Worm (Caenorhabditis elegans) whole organism, L2 larva: ENCODE data around the gene twk-34.
A peak's percentile ranks its signal among the peaks of the same experiment; 100 is the strongest.

ENCODE experiments used
- C34F6.9 ChIP-seq: fragments of 150-350 bp; optimal IDR thresholded peaks from 2 replicates; lab custom pipeline; 2014; ENCODE audit warnings: missing biosample characterization, missing genetic modification characterization
- F13H6.1 ChIP-seq: sonication (generic microtip); optimal IDR thresholded peaks from 2 replicates; lab custom pipeline; 2016; ENCODE audit warnings: missing genetic modification characterization, missing compliant biosample characterization
- R02D3.7 ChIP-seq: fragments of 150-350 bp; optimal IDR thresholded peaks from 2 replicates; lab custom pipeline; 2014; ENCODE audit warnings: missing biosample characterization, missing genetic modification characterization
- Y55F3AM.14 ChIP-seq: fragments of 200-800 bp; sonication (Bioruptor generic); optimal IDR thresholded peaks from 2 replicates; lab custom pipeline; 2018; ENCODE audit warnings: mild to moderate bottlenecking, missing genetic modification characterization, missing compliant biosample characterization
- alr-1 ChIP-seq: fragments of 150-350 bp; optimal IDR thresholded peaks from 2 replicates; lab custom pipeline; 2014; ENCODE audit warnings: missing biosample characterization, missing genetic modification characterization
- aly-2 ChIP-seq: fragments of 150-350 bp; optimal IDR thresholded peaks from 2 replicates; lab custom pipeline; 2014; ENCODE audit warnings: missing biosample characterization, missing genetic modification characterization
- ama-1 ChIP-seq: fragments of 150-350 bp; optimal IDR thresholded peaks from 2 replicates; lab custom pipeline; 2018; ENCODE audit warnings: inconsistent platforms
- blmp-1 ChIP-seq: sonication (generic microtip); optimal IDR thresholded peaks from 2 replicates; lab custom pipeline; 2017; ENCODE audit warnings: missing genetic modification characterization, mild to moderate bottlenecking, missing compliant biosample characterization, antibody characterized with exemption, moderate library complexity; ENCODE audit not compliant: insufficient read depth
- ceh-16 ChIP-seq: fragments of 150-350 bp; optimal IDR thresholded peaks from 2 replicates; lab custom pipeline; 2014; ENCODE audit warnings: missing biosample characterization, missing genetic modification characterization
- ceh-82 ChIP-seq: fragments of 150-350 bp; optimal IDR thresholded peaks from 2 replicates; lab custom pipeline; 2014; ENCODE audit warnings: missing biosample characterization, missing genetic modification characterization
- crh-2 ChIP-seq: sonication (generic microtip); optimal IDR thresholded peaks from 2 replicates; lab custom pipeline; 2017; ENCODE audit warnings: missing biosample characterization, missing genetic modification characterization
- dmd-4 ChIP-seq: sonication (generic microtip); optimal IDR thresholded peaks from 2 replicates; lab custom pipeline; 2017; ENCODE audit warnings: missing biosample characterization, missing genetic modification characterization
- egl-27 ChIP-seq: sonication (generic microtip); optimal IDR thresholded peaks from 3 replicates; lab custom pipeline; 2017; ENCODE audit warnings: missing biosample characterization, missing genetic modification reagents, missing genetic modification characterization
- elt-1 ChIP-seq: fragments of 150-350 bp; optimal IDR thresholded peaks from 2 replicates; lab custom pipeline; 2014; ENCODE audit warnings: missing biosample characterization, missing genetic modification characterization
- elt-3 ChIP-seq: sonication (generic microtip); optimal IDR thresholded peaks from 2 replicates; lab custom pipeline; 2017; ENCODE audit warnings: missing biosample characterization, missing genetic modification characterization
- fos-1 ChIP-seq: fragments of 150-350 bp; optimal IDR thresholded peaks from 2 replicates; lab custom pipeline; 2014; ENCODE audit warnings: missing biosample characterization, missing genetic modification characterization
- gmeb-1 ChIP-seq: fragments of 150-350 bp; optimal IDR thresholded peaks from 2 replicates; lab custom pipeline; 2014; ENCODE audit warnings: missing biosample characterization, missing genetic modification characterization
- lin-11 ChIP-seq: fragments of 150-350 bp; sonication (generic microtip); optimal IDR thresholded peaks from 2 replicates; lab custom pipeline; 2014; ENCODE audit warnings: missing biosample characterization, missing genetic modification characterization, inconsistent platforms, mixed read lengths
- lin-13 ChIP-seq: fragments of 150-350 bp; optimal IDR thresholded peaks from 2 replicates; lab custom pipeline; 2014; ENCODE audit warnings: missing biosample characterization, missing genetic modification reagents, missing genetic modification characterization
- lsy-2 ChIP-seq, 2 experiments: fragments of 150-350 bp in 1 of 2; sonication (generic microtip) in 1 of 2; optimal IDR thresholded peaks; 2 replicates each; lab custom pipeline; 2014 to 2017; ENCODE audit warnings: missing biosample characterization in 2 of 2, missing genetic modification characterization in 2 of 2
- mbf-1 ChIP-seq: sonication (generic microtip); optimal IDR thresholded peaks from 2 replicates; lab custom pipeline; 2017; ENCODE audit warnings: missing biosample characterization, missing genetic modification characterization
- mdl-1 ChIP-seq, 2 experiments: fragments of 150-350 bp in 1 of 2; sonication (generic microtip) in 1 of 2; optimal IDR thresholded peaks; 2 replicates each; lab custom pipeline; 2017; ENCODE audit warnings: missing biosample characterization in 2 of 2, missing genetic modification characterization in 2 of 2
- nhr-10 ChIP-seq: sonication (generic microtip); optimal IDR thresholded peaks from 2 replicates; lab custom pipeline; 2017; ENCODE audit warnings: missing biosample characterization, missing genetic modification characterization
- nhr-11 ChIP-seq: fragments of 150-350 bp; optimal IDR thresholded peaks from 2 replicates; lab custom pipeline; 2014; ENCODE audit warnings: missing biosample characterization, missing genetic modification characterization
- nhr-12 ChIP-seq: fragments of 150-350 bp; optimal IDR thresholded peaks from 2 replicates; lab custom pipeline; 2014; ENCODE audit warnings: missing biosample characterization, missing genetic modification characterization
- nhr-129 ChIP-seq: fragments of 150-350 bp; optimal IDR thresholded peaks from 2 replicates; lab custom pipeline; 2014; ENCODE audit warnings: missing biosample characterization, missing genetic modification characterization
- nhr-21 ChIP-seq: fragments of 150-350 bp; optimal IDR thresholded peaks from 2 replicates; lab custom pipeline; 2014; ENCODE audit warnings: missing biosample characterization, missing genetic modification characterization
- nhr-23 ChIP-seq: fragments of 150-350 bp; optimal IDR thresholded peaks from 2 replicates; lab custom pipeline; 2014; ENCODE audit warnings: missing biosample characterization, missing genetic modification reagents, missing genetic modification characterization
- nhr-237 ChIP-seq: fragments of 150-350 bp; optimal IDR thresholded peaks from 2 replicates; lab custom pipeline; 2014; ENCODE audit warnings: missing biosample characterization, missing genetic modification characterization
- nhr-25 ChIP-seq: fragments of 150-350 bp; sonication (generic microtip); optimal IDR thresholded peaks from 3 replicates; lab custom pipeline; 2014; ENCODE audit warnings: missing biosample characterization, missing genetic modification characterization
- nhr-6 ChIP-seq: fragments of 150-350 bp; optimal IDR thresholded peaks from 2 replicates; lab custom pipeline; 2014; ENCODE audit warnings: missing biosample characterization, missing genetic modification characterization
- nhr-77 ChIP-seq: fragments of 150-350 bp; optimal IDR thresholded peaks from 2 replicates; lab custom pipeline; 2014; ENCODE audit warnings: missing biosample characterization, missing genetic modification characterization
- peb-1 ChIP-seq: fragments of 150-350 bp; optimal IDR thresholded peaks from 2 replicates; lab custom pipeline; 2014; ENCODE audit warnings: missing biosample characterization, missing genetic modification characterization
- skn-1 ChIP-seq: sonication (generic microtip); optimal IDR thresholded peaks from 2 replicates; lab custom pipeline; 2017; ENCODE audit warnings: missing biosample characterization, missing genetic modification characterization
- sma-3 ChIP-seq: sonication (generic microtip); optimal IDR thresholded peaks from 2 replicates; lab custom pipeline; 2016; ENCODE audit warnings: missing genetic modification reagents, missing genetic modification characterization, missing compliant biosample characterization
- sma-9 ChIP-seq, 2 experiments: fragments of 150-350 bp in 1 of 2; sonication (generic microtip) in 1 of 2; optimal IDR thresholded peaks; 2 replicates each; lab custom pipeline; 2014 to 2016; ENCODE audit warnings: missing genetic modification characterization in 2 of 2, mild to moderate bottlenecking in 1 of 2, missing biosample characterization in 1 of 2, missing compliant biosample characterization in 1 of 2, missing genetic modification reagents in 1 of 2, moderate library complexity in 1 of 2
- snpc-4 ChIP-seq: fragments of 150-350 bp; optimal IDR thresholded peaks from 2 replicates; lab custom pipeline; 2014; ENCODE audit warnings: missing biosample characterization, missing genetic modification characterization
- unc-39 ChIP-seq: fragments of 150-350 bp; optimal IDR thresholded peaks from 2 replicates; lab custom pipeline; 2014; ENCODE audit warnings: missing biosample characterization, missing genetic modification characterization
- unc-62 ChIP-seq: fragments of 150-350 bp; optimal IDR thresholded peaks from 2 replicates; lab custom pipeline; 2014; ENCODE audit warnings: missing biosample characterization, missing genetic modification reagents, missing genetic modification characterization
- zag-1 ChIP-seq: fragments of 150-350 bp; optimal IDR thresholded peaks from 2 replicates; lab custom pipeline; 2014; ENCODE audit warnings: missing biosample characterization, missing genetic modification characterization
- ztf-1 ChIP-seq: fragments of 200-800 bp; sonication (Bioruptor generic); conservative IDR thresholded peaks from 2 replicates; pipeline ENCODE4 v1.3.6; 2022; ENCODE audit warnings: missing genetic modification characterization, missing compliant biosample characterization
- ztf-11 ChIP-seq: sonication (generic microtip); optimal IDR thresholded peaks from 2 replicates; lab custom pipeline; 2017; ENCODE audit warnings: missing biosample characterization, missing genetic modification characterization
- ztf-4 ChIP-seq: fragments of 150-350 bp; optimal IDR thresholded peaks from 2 replicates; lab custom pipeline; 2014; ENCODE audit warnings: missing biosample characterization, missing genetic modification characterization

twk-34 gene

ce11 chrV:15698099-15698498, 6.7 kb upstream of the twk-34 start, which contains the start of gene srx-29:
TSS of gene srx-29 (minus strand) at chrV:15698199.
- TF ChIP-seq ama-1 (no peak), mdl-1 (tag; optimal IDR thresholded peaks at IDR 0.05; lab: Kevin White, UChicago) (no peak), nhr-11 (tag; lab: Kevin White, UChicago) (no peak), peb-1 (no peak), ceh-16 (no peak), Y55F3AM.14 (GFP tag; lab: Kevin White, UChicago) (no peak), nhr-23 (no peak), nhr-25 (tag; lab: Kevin White, UChicago) (no peak), lin-11 (tag; lab: Kevin White, UChicago) (no peak), elt-3 (no peak), nhr-21 (no peak)

DNA sequence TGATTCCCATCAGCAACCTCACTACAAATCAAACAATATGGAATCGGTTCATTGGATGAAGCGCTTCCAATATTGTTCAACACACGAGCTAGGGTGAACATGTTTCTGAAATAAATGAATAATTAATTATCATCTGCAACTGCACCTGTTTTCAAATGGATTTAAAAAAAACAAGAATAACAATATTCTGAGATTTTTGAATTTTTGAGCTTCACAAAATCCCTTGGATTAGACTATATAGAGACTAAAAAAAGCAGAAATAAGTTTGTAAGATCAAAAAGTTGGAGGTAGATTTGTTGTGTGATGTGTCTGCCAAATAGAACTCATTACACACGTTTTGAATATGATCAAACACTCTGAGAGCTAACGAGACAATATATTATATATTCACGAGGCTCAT, 5.0 kb upstream of the twk-34 start, which contains the start of gene nhr-199:
TSS of gene nhr-199 (minus strand) at position 101 of the 400 bp plus-strand sequence.
- TF ChIP-seq sma-3 (GFP tag; lab: Kevin White, UChicago) (no peak), nhr-129 (tag; lab: Kevin White, UChicago) (no peak), ztf-1 (GFP tag; lab: Robert Waterston, UW) (no peak), skn-1 (tag; lab: Kevin White, UChicago) (no peak), peb-1 (no peak)

DNA sequence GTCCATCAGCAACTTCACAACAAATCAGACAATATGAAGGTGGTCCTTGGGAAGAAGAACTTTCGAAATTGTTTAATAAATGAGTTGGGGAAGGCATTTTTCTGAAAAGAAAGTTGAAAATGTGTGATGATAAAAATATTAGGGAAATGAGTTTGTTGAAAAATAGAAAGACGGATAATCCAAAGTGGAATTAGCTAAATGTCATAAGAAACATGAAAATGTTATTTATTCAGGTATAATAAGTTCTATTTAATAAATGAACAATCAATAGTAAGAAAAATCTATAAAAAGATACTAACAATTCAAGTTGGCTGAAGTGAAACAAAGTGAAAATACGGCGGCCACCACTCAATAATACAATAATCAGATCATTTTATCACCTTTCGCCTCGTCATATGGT, 2.5 kb upstream of the twk-34 start, which contains the start of gene nhr-53:
TSS of gene nhr-53 (minus strand) at position 101 of the 400 bp plus-strand sequence.
- TF ChIP-seq nhr-77 = no peak
- no peak for TF ChIP-seq nhr-25 (tag; lab: Kevin White, UChicago)
- no peak for TF ChIP-seq elt-1 (tag; lab: Kevin White, UChicago)
- no peak for TF ChIP-seq egl-27
- no peak for TF ChIP-seq aly-2 (tag; lab: Kevin White, UChicago)
- no peak for TF ChIP-seq Y55F3AM.14 (GFP tag; lab: Kevin White, UChicago)
- TF ChIP-seq sma-3 (GFP tag; lab: Kevin White, UChicago) = no peak
- no peak for TF ChIP-seq nhr-21
- TF ChIP-seq blmp-1 (tag; lab: Kevin White, UChicago) = no peak
- no peak for TF ChIP-seq sma-9 (GFP tag; optimal IDR thresholded peaks at IDR 0.05; lab: Kevin White, UChicago)
- no peak for TF ChIP-seq sma-9 (tag; optimal IDR thresholded peaks at IDR 0.05; lab: Kevin White, UChicago)
- TF ChIP-seq F13H6.1 (tag; lab: Kevin White, UChicago) = no peak
- no peak for TF ChIP-seq mdl-1 (tag; optimal IDR thresholded peaks at IDR 0.05; lab: Kevin White, UChicago)
- TF ChIP-seq ztf-1 (GFP tag; lab: Robert Waterston, UW) = no peak
- no peak for TF ChIP-seq skn-1 (tag; lab: Kevin White, UChicago)
- no peak for TF ChIP-seq nhr-10 (tag; lab: Kevin White, UChicago)
- TF ChIP-seq ztf-11 (tag; lab: Kevin White, UChicago) = no peak
- no peak for TF ChIP-seq nhr-129 (tag; lab: Kevin White, UChicago)
- TF ChIP-seq zag-1 (tag; lab: Kevin White, UChicago) = no peak
- TF ChIP-seq nhr-12 (tag; lab: Kevin White, UChicago) = no peak
- no peak for TF ChIP-seq fos-1 (tag; lab: Kevin White, UChicago)

DNA sequence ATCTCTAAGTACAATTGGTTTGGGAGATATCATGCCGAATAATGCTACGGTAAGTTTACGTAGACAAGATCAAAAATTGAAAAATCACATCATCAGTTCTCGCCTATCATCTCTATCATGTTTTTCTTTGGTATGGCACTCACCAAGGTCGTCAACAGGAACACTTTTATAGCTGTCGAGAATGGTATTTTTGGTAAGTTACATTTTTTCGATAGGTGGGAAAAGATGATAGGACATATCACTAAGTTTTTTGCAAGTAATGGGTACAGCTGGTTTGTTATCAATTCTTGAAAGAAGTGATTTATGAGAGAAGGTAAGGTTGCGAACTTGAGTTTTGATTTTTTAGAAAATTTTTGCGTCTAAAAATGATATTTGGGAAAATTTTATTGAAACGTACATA, 3.2 kb downstream of the twk-34 start:
- TF ChIP-seq nhr-12 (tag; lab: Kevin White, UChicago) = no peak
- no peak for TF ChIP-seq nhr-11 (tag; lab: Kevin White, UChicago)
- TF ChIP-seq unc-39 (tag; lab: Kevin White, UChicago) = no peak
- TF ChIP-seq peb-1 = no peak
- TF ChIP-seq lin-13 (GFP tag; lab: Kevin White, UChicago) = no peak
- TF ChIP-seq nhr-25 (tag; lab: Kevin White, UChicago) = peak; percentile 67
- TF ChIP-seq sma-9 (GFP tag; optimal IDR thresholded peaks at IDR 0.05; lab: Kevin White, UChicago) = peak; percentile 85
- no peak for TF ChIP-seq sma-9 (tag; optimal IDR thresholded peaks at IDR 0.05; lab: Kevin White, UChicago)
- TF ChIP-seq snpc-4 (tag; lab: Kevin White, UChicago) = no peak
- TF ChIP-seq zag-1 (tag; lab: Kevin White, UChicago) = no peak
- TF ChIP-seq dmd-4 = no peak
- TF ChIP-seq mbf-1 (tag; lab: Kevin White, UChicago) = no peak
- TF ChIP-seq gmeb-1 = no peak
- peak; percentile 46 for TF ChIP-seq sma-3 (GFP tag; lab: Kevin White, UChicago)
- TF ChIP-seq ztf-11 (tag; lab: Kevin White, UChicago) = no peak
- no peak for TF ChIP-seq elt-3
- TF ChIP-seq alr-1 = no peak
- TF ChIP-seq lsy-2 (tag; optimal IDR thresholded peaks at IDR 0.05; lab: Kevin White, UChicago) = no peak
- peak; percentile 20 for TF ChIP-seq egl-27
- TF ChIP-seq lin-11 (tag; lab: Kevin White, UChicago) = no peak
- TF ChIP-seq nhr-6 = no peak
- TF ChIP-seq ztf-4 (tag; lab: Kevin White, UChicago) = no peak
- peak; percentile 13 for TF ChIP-seq nhr-21
- TF ChIP-seq unc-62 (GFP tag; lab: Kevin White, UChicago) = no peak
- TF ChIP-seq Y55F3AM.14 (GFP tag; lab: Kevin White, UChicago) = no peak
- TF ChIP-seq mdl-1 (tag; optimal IDR thresholded peaks at IDR 0.05; lab: Kevin White, UChicago) = no peak
- no peak for TF ChIP-seq elt-1 (tag; lab: Kevin White, UChicago)
- no peak for TF ChIP-seq nhr-10 (tag; lab: Kevin White, UChicago)
- peak; percentile 6 for TF ChIP-seq nhr-129 (tag; lab: Kevin White, UChicago)
- no peak for TF ChIP-seq nhr-237
- TF ChIP-seq C34F6.9 (tag; lab: Kevin White, UChicago) = no peak
- TF ChIP-seq nhr-77 = no peak
- no peak for TF ChIP-seq ceh-82
- no peak for TF ChIP-seq ceh-16
- TF ChIP-seq nhr-23 = no peak
- no peak for TF ChIP-seq R02D3.7 (tag; lab: Kevin White, UChicago)
- no peak for TF ChIP-seq skn-1 (tag; lab: Kevin White, UChicago)
- TF ChIP-seq crh-2 (tag; lab: Kevin White, UChicago) = peak; percentile 36
